Fruit fly (Drosophila melanogaster) whole organism, pupa: ENCODE results near the gene Naa30B.

Experiments
- CG10348 ChIP-seq: fragments of 200-800 bp; sonication (Bioruptor generic); IDR thresholded peaks from 2 replicates; pipeline ENCODE4 v1.3.6; 2022; ENCODE audit warnings: missing biosample characterization, missing genetic modification characterization
- CG9948 ChIP-seq: fragments of 200-800 bp; sonication (Bioruptor generic); optimal IDR thresholded peaks from 2 replicates; lab custom pipeline; 2018; ENCODE audit warnings: missing biosample characterization, mild to moderate bottlenecking, missing genetic modification characterization, moderate library complexity
- gl ChIP-seq: fragments of 200-800 bp; sonication (Bioruptor generic); optimal IDR thresholded peaks from 2 replicates; lab custom pipeline; 2018; ENCODE audit warnings: missing biosample characterization, mild to moderate bottlenecking, missing genetic modification characterization
- rn ChIP-seq: fragments of 200-800 bp; sonication (Bioruptor generic); IDR thresholded peaks from 2 replicates; pipeline ENCODE4 v1.3.6; 2022; ENCODE audit warnings: missing biosample characterization, missing genetic modification characterization

DNA sequence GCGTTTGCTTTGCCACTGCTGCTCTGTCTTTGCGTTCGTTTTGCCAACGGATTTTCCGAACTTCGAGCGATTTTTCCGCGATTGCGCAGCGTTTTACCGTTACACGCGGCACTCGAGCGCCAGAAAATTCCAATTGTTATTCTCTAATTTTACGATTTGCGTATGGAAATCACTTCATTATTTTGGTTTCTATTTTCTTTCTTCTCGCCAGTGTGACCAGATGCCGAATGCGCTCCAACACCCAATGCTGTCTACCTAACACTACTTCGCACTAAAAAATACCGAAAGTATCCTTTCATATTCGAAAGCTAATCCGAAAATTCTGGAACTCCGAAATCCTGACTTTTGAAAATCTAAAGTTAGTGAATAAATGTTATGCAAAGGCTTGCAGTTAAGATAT, 24.5 kb upstream of the Naa30B start, which contains the start of gene CG12084:
- TF ChIP-seq rn (no peak), CG9948 (tag; lab: Kevin White, UChicago) (no peak), CG10348 (no peak), gl (tag; lab: Kevin White, UChicago) (no peak)
